Fruit fly (Drosophila melanogaster) whole organism, embryonic: Measurements from ENCODE around the gene CG42399.

Experiments
- ATbp ChIP-seq: fragments of 200-800 bp; sonication (Bioruptor generic); optimal IDR thresholded peaks from 2 replicates; lab custom pipeline; 2017; ENCODE audit warnings: missing biosample characterization, mild to moderate bottlenecking, missing genetic modification characterization, missing genetic modification reagents
- Ada2b ChIP-seq: fragments of 200-800 bp; sonication (Bioruptor generic); IDR thresholded peaks from 2 replicates; pipeline ENCODE4 v1.3.6; 2022; ENCODE audit warnings: missing biosample characterization, missing genetic modification characterization
- Blimp-1 ChIP-seq: fragments of 200-800 bp; sonication (Bioruptor generic); optimal IDR thresholded peaks from 3 replicates; lab custom pipeline; 2018; ENCODE audit warnings: missing biosample characterization, missing genetic modification characterization, mild to moderate bottlenecking, moderate library complexity, missing genetic modification reagents
- CG11085 ChIP-seq: fragments of 200-800 bp; sonication (Bioruptor generic); IDR thresholded peaks from 2 replicates; pipeline ENCODE4 v1.3.6; 2022; ENCODE audit warnings: missing biosample characterization, missing genetic modification characterization
- CG11247 ChIP-seq: fragments of 200-800 bp; sonication (Bioruptor generic); IDR thresholded peaks from 2 replicates; pipeline ENCODE4 v1.3.6; 2022; ENCODE audit warnings: missing biosample characterization, missing genetic modification characterization
- CG11456 ChIP-seq: fragments of 200-800 bp; sonication (Bioruptor generic); IDR thresholded peaks from 3 replicates; pipeline ENCODE4 v1.3.6; 2022; ENCODE audit warnings: missing biosample characterization, missing genetic modification characterization
- CG11723 ChIP-seq: fragments of 200-800 bp; sonication (Bioruptor generic); optimal IDR thresholded peaks from 2 replicates; lab custom pipeline; 2017; ENCODE audit warnings: missing biosample characterization, mild to moderate bottlenecking, missing genetic modification characterization
- CG1233 ChIP-seq: fragments of 200-800 bp; sonication (Bioruptor generic); optimal IDR thresholded peaks from 4 replicates; lab custom pipeline; 2018; ENCODE audit warnings: missing biosample characterization, mild to moderate bottlenecking, missing genetic modification characterization
- CG15601 ChIP-seq: fragments of 200-800 bp; sonication (Bioruptor generic); optimal IDR thresholded peaks from 3 replicates; lab custom pipeline; 2019; ENCODE audit warnings: missing biosample characterization, mild to moderate bottlenecking, missing genetic modification characterization, moderate library complexity
- CG17328 ChIP-seq: fragments of 200-800 bp; sonication (Bioruptor generic); IDR thresholded peaks from 2 replicates; pipeline ENCODE4 v1.3.6; 2022; ENCODE audit warnings: missing biosample characterization, missing genetic modification characterization
- CG17361 ChIP-seq: fragments of 200-800 bp; sonication (Bioruptor generic); IDR thresholded peaks from 3 replicates; pipeline ENCODE4 v1.3.6; 2022; ENCODE audit warnings: missing biosample characterization, missing genetic modification characterization
- CG17612 ChIP-seq: fragments of 200-800 bp; sonication (Bioruptor generic); IDR thresholded peaks from 2 replicates; pipeline ENCODE4 v1.3.6; 2022; ENCODE audit warnings: missing biosample characterization, missing genetic modification characterization
- CG18599 ChIP-seq: fragments of 200-800 bp; sonication (Bioruptor generic); optimal IDR thresholded peaks from 3 replicates; lab custom pipeline; 2017; ENCODE audit warnings: missing biosample characterization, missing genetic modification characterization, mild to moderate bottlenecking, moderate library complexity, missing genetic modification reagents
- CG2120 ChIP-seq: fragments of 200-800 bp; sonication (Bioruptor generic); optimal IDR thresholded peaks from 3 replicates; lab custom pipeline; 2016; ENCODE audit warnings: missing biosample characterization, missing genetic modification characterization
- CG2199 ChIP-seq: fragments of 200-800 bp; sonication (Bioruptor generic); IDR thresholded peaks from 3 replicates; pipeline ENCODE4 v1.3.6; 2022; ENCODE audit warnings: missing biosample characterization, missing genetic modification characterization
- CG2678 ChIP-seq: fragments of 200-800 bp; sonication (Bioruptor generic); optimal IDR thresholded peaks from 3 replicates; lab custom pipeline; 2019; ENCODE audit warnings: missing biosample characterization, mild to moderate bottlenecking, missing genetic modification characterization, moderate library complexity
- CG4282 ChIP-seq: fragments of 200-800 bp; sonication (Bioruptor generic); optimal IDR thresholded peaks from 2 replicates; lab custom pipeline; 2016; ENCODE audit warnings: missing biosample characterization, missing genetic modification characterization
- CG6272 ChIP-seq: fragments of 200-800 bp; sonication (Bioruptor generic); IDR thresholded peaks from 2 replicates; pipeline ENCODE4 v1.3.6; 2022; ENCODE audit warnings: missing biosample characterization, missing genetic modification characterization
- CG6791 ChIP-seq: fragments of 200-800 bp; sonication (Bioruptor generic); IDR thresholded peaks from 3 replicates; pipeline ENCODE4 v1.3.6; 2022; ENCODE audit warnings: missing biosample characterization, missing genetic modification characterization; ENCODE audit not compliant: partially characterized antibody
- CTCF ChIP-seq: fragments of 200-800 bp; sonication (Bioruptor generic); optimal IDR thresholded peaks from 2 replicates; lab custom pipeline; 2017; ENCODE audit warnings: missing biosample characterization, mild to moderate bottlenecking, missing genetic modification characterization, moderate library complexity
- Gsc ChIP-seq: fragments of 200-800 bp; sonication (Bioruptor generic); IDR thresholded peaks from 2 replicates; pipeline ENCODE4 v1.3.6; 2022; ENCODE audit warnings: missing biosample characterization, missing genetic modification characterization
- HLH4C ChIP-seq: fragments of 200-800 bp; sonication (Bioruptor generic); IDR thresholded peaks from 3 replicates; pipeline ENCODE4 v1.3.6; 2022; ENCODE audit warnings: missing biosample characterization, missing genetic modification characterization; ENCODE audit not compliant: partially characterized antibody
- HLHmδ ChIP-seq: fragments of 200-800 bp; sonication (Bioruptor generic); optimal IDR thresholded peaks from 2 replicates; lab custom pipeline; 2018; ENCODE audit warnings: missing biosample characterization, mild to moderate bottlenecking, missing genetic modification characterization, moderate library complexity
- Hr78 ChIP-seq, 2 experiments: fragments of 200-800 bp in 1 of 2; fragments of >200 bp in 1 of 2; sonication (Bioruptor generic) in 1 of 2; optimal IDR thresholded peaks; 2 replicates each; lab custom pipeline; 2017 to 2019; ENCODE audit warnings: missing biosample characterization in 2 of 2, missing genetic modification characterization in 2 of 2, mild to moderate bottlenecking in 1 of 2, moderate library complexity in 1 of 2
- Med ChIP-seq: fragments of 200-800 bp; sonication (Bioruptor generic); peaks from one replicate; lab custom pipeline; 2016; ENCODE audit warnings: missing biosample characterization, missing genetic modification characterization, mild to moderate bottlenecking, inconsistent platforms, moderate library complexity
- Pdp1 ChIP-seq, 2 experiments: fragments of 200-800 bp; sonication (Bioruptor generic); optimal IDR thresholded peaks; 3 replicates each; lab custom pipeline; 2016; ENCODE audit warnings: missing biosample characterization in 2 of 2, missing genetic modification characterization in 2 of 2, mild to moderate bottlenecking in 1 of 2, moderate library complexity in 1 of 2
- Sin3A ChIP-seq: fragments of >200 bp; optimal IDR thresholded peaks from 2 replicates; lab custom pipeline; 2018
- ase ChIP-seq: fragments of 200-800 bp; sonication (Bioruptor generic); IDR thresholded peaks from 3 replicates; pipeline ENCODE4 v1.3.6; 2022; ENCODE audit warnings: missing biosample characterization, missing genetic modification characterization
- chif ChIP-seq, 2 experiments: fragments of 200-800 bp; sonication (Bioruptor generic); optimal IDR thresholded peaks; 3 replicates each; lab custom pipeline; 2016; ENCODE audit warnings: missing biosample characterization in 2 of 2, missing genetic modification characterization in 2 of 2
- chm ChIP-seq: fragments of 200-800 bp; sonication (Bioruptor generic); IDR thresholded peaks from 2 replicates; pipeline ENCODE4 v1.3.6; 2022; ENCODE audit warnings: missing biosample characterization, missing genetic modification characterization
- fru ChIP-seq: fragments of >200 bp; optimal IDR thresholded peaks from 2 replicates; lab custom pipeline; 2017
- gsb-n ChIP-seq: fragments of 200-800 bp; sonication (Bioruptor generic); optimal IDR thresholded peaks from 3 replicates; lab custom pipeline; 2018; ENCODE audit warnings: missing biosample characterization, mild to moderate bottlenecking, missing genetic modification characterization
- ken ChIP-seq: fragments of 200-800 bp; sonication (Bioruptor generic); IDR thresholded peaks from 3 replicates; pipeline ENCODE4 v1.3.6; 2022; ENCODE audit warnings: missing biosample characterization, missing genetic modification characterization
- kni ChIP-seq: fragments of 200-800 bp; sonication (Bioruptor generic); optimal IDR thresholded peaks from 3 replicates; lab custom pipeline; 2017; ENCODE audit warnings: mild to moderate bottlenecking, missing biosample characterization, missing genetic modification reagents, missing genetic modification characterization
- lab ChIP-seq: fragments of 200-800 bp; sonication (Bioruptor generic); optimal IDR thresholded peaks from 3 replicates; lab custom pipeline; 2017; ENCODE audit warnings: missing biosample characterization, missing genetic modification characterization, mild to moderate bottlenecking, moderate library complexity, missing genetic modification reagents
- lov ChIP-seq, 2 experiments: fragments of 200-800 bp in 1 of 2; fragments of >200 bp in 1 of 2; sonication (Bioruptor generic) in 1 of 2; IDR thresholded peaks in 1 of 2; optimal IDR thresholded peaks in 1 of 2; 2 replicates in 1 of 2; 3 replicates in 1 of 2; pipeline versions ENCODE4 v1.3.6 to Lab custom; 2017 to 2022; ENCODE audit warnings: missing biosample characterization in 1 of 2, missing genetic modification characterization in 1 of 2
- nom ChIP-seq: fragments of 200-800 bp; sonication (Bioruptor generic); optimal IDR thresholded peaks from 2 replicates; lab custom pipeline; 2017; ENCODE audit warnings: missing biosample characterization, missing genetic modification characterization, mild to moderate bottlenecking, moderate library complexity, missing genetic modification reagents
- otp ChIP-seq: fragments of 200-800 bp; sonication (Bioruptor generic); IDR thresholded peaks from 3 replicates; pipeline ENCODE4, ENCODE4 v1.3.6; 2022; ENCODE audit warnings: missing biosample characterization, missing genetic modification characterization
- pros ChIP-seq: fragments of 200-800 bp; sonication (Bioruptor generic); optimal IDR thresholded peaks from 3 replicates; lab custom pipeline; 2019; ENCODE audit warnings: missing biosample characterization, mild to moderate bottlenecking, missing genetic modification characterization, moderate library complexity
- sens ChIP-seq: fragments of 200-800 bp; sonication (Bioruptor generic); peaks from one replicate; lab custom pipeline; 2016; ENCODE audit warnings: missing biosample characterization, missing genetic modification characterization
- slbo ChIP-seq: fragments of 200-800 bp; sonication (Bioruptor generic); IDR thresholded peaks from 2 replicates; pipeline ENCODE4 v1.3.6; 2022; ENCODE audit warnings: missing biosample characterization, missing genetic modification characterization
- sob ChIP-seq: fragments of 200-800 bp; sonication (Bioruptor generic); IDR thresholded peaks from 2 replicates; pipeline ENCODE4 v1.3.6; 2022; ENCODE audit warnings: missing biosample characterization, missing genetic modification characterization
- stc ChIP-seq: fragments of 200-800 bp; sonication (Bioruptor generic); IDR thresholded peaks from 2 replicates; pipeline ENCODE4 v1.3.6; 2022; ENCODE audit warnings: missing biosample characterization, missing genetic modification characterization
- sug ChIP-seq: fragments of 200-800 bp; optimal IDR thresholded peaks from 2 replicates; lab custom pipeline; 2019; ENCODE audit warnings: missing biosample characterization, mild to moderate bottlenecking, missing genetic modification characterization, moderate library complexity
- vvl ChIP-seq: fragments of 200-800 bp; sonication (Bioruptor generic); IDR thresholded peaks from 2 replicates; pipeline ENCODE4 v1.3.6; 2022; ENCODE audit warnings: missing biosample characterization, missing genetic modification characterization
- yki ChIP-seq: fragments of >200 bp; optimal IDR thresholded peaks from 3 replicates; lab custom pipeline; 2018
- z ChIP-seq: fragments of 200-800 bp; sonication (Bioruptor generic); IDR thresholded peaks from 3 replicates; pipeline ENCODE4 v1.3.6; 2022; ENCODE audit warnings: missing biosample characterization, missing genetic modification characterization
- zfh1 ChIP-seq: fragments of 200-800 bp; sonication (Bioruptor generic); IDR thresholded peaks from 3 replicates; pipeline ENCODE4 v1.3.6; 2022; ENCODE audit warnings: missing biosample characterization, missing genetic modification characterization

Gene CG42399

DNA sequence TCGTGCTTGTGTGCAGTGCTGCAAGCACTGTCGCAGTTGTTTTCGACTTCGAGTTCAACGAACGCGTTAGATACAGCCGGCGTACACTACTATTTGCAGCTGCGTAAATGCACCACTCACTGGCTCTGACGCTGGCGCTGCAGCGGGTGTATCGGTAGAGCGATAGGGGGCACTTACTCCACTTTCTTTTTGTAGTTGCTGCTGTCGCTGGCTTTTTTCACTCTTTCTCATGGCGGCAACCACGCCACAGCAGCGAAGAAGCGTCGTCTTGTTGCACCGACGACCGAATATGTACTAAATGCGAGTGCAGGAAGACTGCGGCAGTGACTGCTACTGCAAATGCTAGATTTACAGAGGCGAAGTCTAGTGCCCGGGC is 31.7 kb downstream of the CG42399 start, which contains the start of gene CG4822:
Gene CG4822 (minus strand): TSS at position 299 of the 376 bp plus-strand sequence.
- TF ChIP-seq zfh1 (GFP tag; lab: Robert Waterston, UW) (peak; percentile 30; the same call in 1 of the 3 replicates), CG17328 (GFP tag; lab: Robert Waterston, UW) (0 out of 2 replicates have a peak, but pooled peaks have one; percentile 15), CG11085 (0 out of 2 replicates have a peak, but pooled peaks have one; percentile 12), chm (GFP tag; lab: Robert Waterston, UW) (peak; percentile 32; the same call in 1 of the 2 replicates), CG11247 (no peak), ase (GFP tag; lab: Robert Waterston, UW) (0 out of 3 replicates have a peak, but pooled peaks have one; percentile 21), Blimp-1 (peak; percentile 32), otp (GFP tag; lab: Robert Waterston, UW) (no peak), CG4282 (no peak), z (GFP tag; lab: Robert Waterston, UW) (peak; percentile 16; the same call in 1 of the 3 replicates), CG2199 (peak; percentile 77), CG17612 (GFP tag; lab: Robert Waterston, UW) (no peak), chif (GFP tag; optimal IDR thresholded peaks at IDR 0.05; lab: Kevin White, UChicago) (no peak), ken (GFP tag; lab: Robert Waterston, UW) (0 out of 3 replicates have a peak, but pooled peaks have one; percentile 32), sob (GFP tag; lab: Robert Waterston, UW) (0 out of 2 replicates have a peak, but pooled peaks have one; percentile 36), ATbp (peak; percentile 31), CG6272 (GFP tag; lab: Robert Waterston, UW) (0 out of 2 replicates have a peak, but pooled peaks have one; percentile 34), stc (GFP tag; lab: Robert Waterston, UW) (no peak), Sin3A (lab: Kevin White, UChicago) (no peak), CG6791 (GFP tag; lab: Robert Waterston, UW) (0 out of 3 replicates have a peak, but pooled peaks have one; percentile 6), pros (GFP tag; lab: Kevin White, UChicago) (peak; percentile 18), CTCF (GFP tag; lab: Kevin White, UChicago) (peak; percentile 36), HLHmδ (GFP tag; lab: Kevin White, UChicago) (peak; percentile 38), CG15601 (tag; lab: Kevin White, UChicago) (peak; percentile 22), lov (optimal IDR thresholded peaks at IDR 0.05; lab: Kevin White, UChicago) (no peak), lov (GFP tag; IDR thresholded peaks at IDR 0.05; lab: Robert Waterston, UW) (0 out of 3 replicates have a peak, but pooled peaks have one; percentile 10), Gsc (no peak), Med (peak; percentile 44), sens (GFP tag; lab: Kevin White, UChicago) (no peak), kni (GFP tag; lab: Kevin White, UChicago) (peak; percentile 63), nom (peak; percentile 27)

DNA sequence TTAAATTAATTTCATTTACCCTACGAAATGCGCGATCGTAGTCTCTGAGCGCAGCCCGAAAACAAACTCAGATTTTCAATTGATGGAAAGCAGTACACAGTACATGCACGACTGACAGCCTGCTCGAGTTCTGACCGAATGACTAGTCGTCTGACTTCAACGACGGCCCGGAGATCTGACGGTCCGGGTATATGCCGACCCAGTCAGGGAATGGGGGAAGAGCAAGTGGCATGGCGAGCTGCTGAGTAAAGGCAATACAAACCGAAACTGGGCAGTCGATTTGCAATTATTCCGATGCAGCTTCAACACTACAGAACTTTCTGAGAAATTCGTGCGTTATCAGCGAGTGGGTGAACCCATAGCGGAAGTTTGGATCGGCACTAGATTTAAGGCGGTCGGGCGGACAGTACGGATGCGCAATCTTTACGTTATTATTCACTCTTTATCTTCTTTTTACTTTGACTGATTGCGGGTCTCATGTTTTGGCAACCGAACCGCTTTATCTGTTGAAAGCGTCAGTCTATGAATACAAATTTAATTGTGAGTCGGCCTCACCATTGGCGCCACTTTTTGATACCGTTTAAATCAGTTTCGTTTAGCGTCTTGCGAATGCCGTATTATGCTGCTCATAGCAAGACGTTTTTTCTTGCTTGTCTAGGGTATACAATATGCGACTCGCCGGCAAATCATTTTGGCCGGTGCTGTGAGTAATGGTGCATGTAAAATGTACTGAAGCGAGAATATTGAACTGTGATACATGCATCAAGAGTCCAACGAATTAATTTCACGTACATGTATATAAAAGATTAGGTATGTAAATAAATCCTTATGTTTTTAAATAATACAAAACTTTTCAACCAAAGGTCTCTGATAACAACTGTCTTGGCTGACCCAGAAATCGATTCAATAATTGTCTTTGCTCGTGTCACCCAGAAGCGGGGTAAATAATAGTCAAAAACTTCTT is 32.3 kb downstream of the CG42399 start:
- TF ChIP-seq CG1233 = no peak
- no peak for TF ChIP-seq HLH4C (GFP tag; lab: Robert Waterston, UW)
- peak; percentile 11 for TF ChIP-seq CG2678
- peak in 1 of 2 experiments; percentile 52 for TF ChIP-seq Hr78 (GFP tag; optimal IDR thresholded peaks at IDR 0.05; lab: Kevin White, UChicago)
- TF ChIP-seq CG11456 (GFP tag; lab: Robert Waterston, UW) = 0 out of 3 replicates have a peak, but pooled peaks have one; percentile 11
- TF ChIP-seq CG2199 = peak; percentile 31; the same call in 1 of the 3 replicates
- peak; percentile 44 for TF ChIP-seq CG2120 (GFP tag; lab: Kevin White, UChicago)
- TF ChIP-seq vvl = peak; percentile 41; the same call in 1 of the 2 replicates
- TF ChIP-seq Ada2b (GFP tag; lab: Robert Waterston, UW) = no peak
- TF ChIP-seq gsb-n (tag; lab: Kevin White, UChicago) = no peak
- peak; percentile 61 for TF ChIP-seq sug (tag; lab: Kevin White, UChicago)
- no peak for TF ChIP-seq fru (lab: Kevin White, UChicago)
- TF ChIP-seq slbo (GFP tag; lab: Robert Waterston, UW) = peak; percentile 18; the same call in 1 of the 2 replicates
- TF ChIP-seq Med = peak; percentile 85
- peak; percentile 7 for TF ChIP-seq lab (GFP tag; lab: Kevin White, UChicago)
- TF ChIP-seq CG18599 (GFP tag; lab: Kevin White, UChicago) = peak; percentile 29
- TF ChIP-seq CG11723 (GFP tag; lab: Kevin White, UChicago) = no peak
- peak in 1 of 2 experiments; percentile 7 for TF ChIP-seq Pdp1 (GFP tag; optimal IDR thresholded peaks at IDR 0.05; lab: Kevin White, UChicago)
- TF ChIP-seq CG17361 (GFP tag; lab: Robert Waterston, UW) = peak; percentile 31; the same call in 1 of the 3 replicates
- TF ChIP-seq yki = no peak
